Fruit fly (Drosophila melanogaster) whole organism, prepupa: Measurements from ENCODE around the gene Ssk.

Experiments
- CG10631 ChIP-seq: fragments of 200-800 bp; sonication (Bioruptor generic); optimal IDR thresholded peaks from 2 replicates; lab custom pipeline; 2016; ENCODE audit warnings: missing biosample characterization, missing genetic modification characterization
- CG11294 ChIP-seq: fragments of 200-800 bp; sonication (Bioruptor generic); IDR thresholded peaks from 2 replicates; pipeline ENCODE4 v1.3.6; 2022; ENCODE audit warnings: missing biosample characterization, missing genetic modification characterization
- CG7368 ChIP-seq: fragments of 200-800 bp; sonication (Bioruptor generic); optimal IDR thresholded peaks from 3 replicates; lab custom pipeline; 2016; ENCODE audit warnings: missing biosample characterization, missing genetic modification characterization
- Hr4 ChIP-seq: fragments of 200-800 bp; sonication (Bioruptor generic); optimal IDR thresholded peaks from 3 replicates; lab custom pipeline; 2016; ENCODE audit warnings: missing biosample characterization, missing genetic modification characterization
- Smox ChIP-seq: fragments of 200-800 bp; sonication (Bioruptor generic); optimal IDR thresholded peaks from 3 replicates; lab custom pipeline; 2016; ENCODE audit warnings: missing biosample characterization, missing genetic modification characterization
- Sox102F ChIP-seq: fragments of 200-800 bp; sonication (Bioruptor generic); optimal IDR thresholded peaks from 2 replicates; lab custom pipeline; 2016; ENCODE audit warnings: missing biosample characterization, mild to moderate bottlenecking, missing genetic modification characterization

dm6 chr3L:20177697-20178096 lies 10.6 kb upstream of the Ssk start:
- no peak for TF ChIP-seq Hr4 (GFP tag; lab: Kevin White, UChicago)
- TF ChIP-seq Smox (GFP tag; lab: Kevin White, UChicago), result no peak
- no peak for TF ChIP-seq CG10631 (GFP tag; lab: Kevin White, UChicago)
- TF ChIP-seq CG7368, result no peak
- no peak for TF ChIP-seq Sox102F (GFP tag; lab: Kevin White, UChicago)
- TF ChIP-seq CG11294 (GFP tag; lab: Robert Waterston, UW), result no peak
